Fruit fly (Drosophila melanogaster): ENCODE data around the gene PGRP-SA.
A peak's percentile ranks its signal among the peaks of the same experiment; 100 is the strongest.

The PGRP-SA gene

DNA sequence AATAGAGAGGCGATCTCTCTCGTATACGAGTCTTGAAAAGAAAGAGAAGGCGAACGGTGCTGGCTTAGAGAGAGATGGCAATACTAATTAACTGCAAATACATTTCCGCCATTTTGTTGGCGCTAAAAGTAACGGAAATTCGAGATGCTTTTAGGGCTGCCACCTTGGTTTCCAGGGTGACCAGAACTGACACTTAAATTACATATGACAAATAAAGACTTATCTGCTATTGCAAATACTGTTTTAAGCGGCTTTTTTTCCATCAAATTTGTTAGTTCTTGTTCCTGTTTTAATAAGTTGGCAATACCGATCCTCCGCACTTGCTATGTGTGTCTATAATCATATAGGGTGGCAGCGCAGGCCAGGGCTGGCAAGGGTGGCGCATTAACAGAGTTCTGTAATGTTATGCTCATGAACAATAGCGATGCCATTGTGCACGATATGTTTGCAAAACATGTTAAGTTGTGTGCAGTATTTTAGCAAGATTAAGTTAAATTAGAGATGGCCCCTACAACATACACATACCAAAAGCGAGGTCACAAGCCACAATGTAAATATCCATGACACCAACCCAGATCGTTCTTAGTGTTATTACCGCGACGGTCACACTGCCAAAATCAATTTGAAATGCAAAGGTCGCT lies 18.9 kb downstream of the PGRP-SA start, which contains the start of gene nod (continued):
- TF ChIP-seq CG30020 (tag; optimal IDR thresholded peaks at IDR 0.05) (peak; percentile 10), CG14050 (GFP tag; IDR thresholded peaks at IDR 0.05) (peak; percentile 28; the same call in 1 of the 3 replicates), CG4617 (GFP tag; optimal IDR thresholded peaks at IDR 0.05; ENCODE audit: borderline replicate concordance) (peak; percentile 27), CG11093 (GFP tag; IDR thresholded peaks at IDR 0.05) (0 out of 3 replicates have a peak, but pooled peaks have one; percentile 18), CG4730 (GFP tag; IDR thresholded peaks at IDR 0.05) (peak; percentile 44; the same call in 1 of the 2 replicates), Rfx (GFP tag; IDR thresholded peaks at IDR 0.05) (peak; percentile 74), zf30C (GFP tag; optimal IDR thresholded peaks at IDR 0.05) (no peak), CG4360 (GFP tag; IDR thresholded peaks at IDR 0.05) (no peak), Gsc (GFP tag; IDR thresholded peaks at IDR 0.05) (no peak), sob (GFP tag; IDR thresholded peaks at IDR 0.05) (peak; percentile 55; the same call in 1 of the 2 replicates), sc (optimal IDR thresholded peaks at IDR 0.05) (no peak), sc (GFP tag; optimal IDR thresholded peaks at IDR 0.05) (no peak), crc (GFP tag; optimal IDR thresholded peaks at IDR 0.05) (peak; percentile 22), H15 (GFP tag; IDR thresholded peaks at IDR 0.05) (no peak), ranshi (GFP tag; IDR thresholded peaks at IDR 0.05) (peak; percentile 72; the same call in 1 of the 2 replicates), bab2 (GFP tag; optimal IDR thresholded peaks at IDR 0.05) (peak; percentile 65), CG7963 (GFP tag; IDR thresholded peaks at IDR 0.05; ENCODE audit: partially characterized antibody) (0 out of 3 replicates have a peak, but pooled peaks have one; percentile 38), pb (GFP tag; optimal IDR thresholded peaks at IDR 0.05) (peak; percentile 55), NK7.1 (GFP tag; optimal IDR thresholded peaks at IDR 0.05) (peak; percentile 12), Blimp-1 (GFP tag; optimal IDR thresholded peaks at IDR 0.05) (peak; percentile 44), crol (GFP tag; IDR thresholded peaks at IDR 0.05) (no peak), lilli (GFP tag; optimal IDR thresholded peaks at IDR 0.05) (peak; percentile 79), CG12155 (GFP tag; optimal IDR thresholded peaks at IDR 0.05) (peak; percentile 59), D19B (GFP tag; optimal IDR thresholded peaks at IDR 0.05) (no peak), lmd (GFP tag; IDR thresholded peaks at IDR 0.05) (peak; percentile 42; the same call in 1 of the 2 replicates), CG12071 (GFP tag; optimal IDR thresholded peaks at IDR 0.05) (peak; percentile 32), CG16813 (GFP tag; IDR thresholded peaks at IDR 0.05; ENCODE audit: partially characterized antibody) (peak; percentile 63), fru (optimal IDR thresholded peaks at IDR 0.05) (no peak), zen (tag; optimal IDR thresholded peaks at IDR 0.05) (peak; percentile 60), CG17328 (GFP tag; IDR thresholded peaks at IDR 0.05) (peak; percentile 57), disco-r (GFP tag; optimal IDR thresholded peaks at IDR 0.05) (no peak), Max (GFP tag; optimal IDR thresholded peaks at IDR 0.05) (no peak), CG2712 (tag; optimal IDR thresholded peaks at IDR 0.05) (peak; percentile 65), Ssrp (tag; optimal IDR thresholded peaks at IDR 0.05) (peak; percentile 43), sens (GFP tag) (peak; percentile 88), CG15601 (tag; optimal IDR thresholded peaks at IDR 0.05) (no peak), Hey (tag; optimal IDR thresholded peaks at IDR 0.05) (no peak), CG6813 (GFP tag; optimal IDR thresholded peaks at IDR 0.05) (no peak), CG11085 (GFP tag; IDR thresholded peaks at IDR 0.05) (no peak), cas (GFP tag; IDR thresholded peaks at IDR 0.05) (peak; percentile 33; the same call in 1 of the 2 replicates), NC2β (GFP tag; optimal IDR thresholded peaks at IDR 0.05) (peak; percentile 57), ac (GFP tag; optimal IDR thresholded peaks at IDR 0.05) (no peak), prd (optimal IDR thresholded peaks at IDR 0.05) (no peak), prd (GFP tag; IDR thresholded peaks at IDR 0.05) (peak; percentile 68; the same call in 2 of the 3 replicates), Bteb2 (GFP tag; optimal IDR thresholded peaks at IDR 0.05) (peak; percentile 33), tin (GFP tag; optimal IDR thresholded peaks at IDR 0.05) (peak; percentile 64), CG15011 (GFP tag; optimal IDR thresholded peaks at IDR 0.05) (no peak), btn (GFP tag; optimal IDR thresholded peaks at IDR 0.05) (no peak), Atf6 (GFP tag; IDR thresholded peaks at IDR 0.05) (peak; percentile 56)
